Fruit fly (Drosophila melanogaster) whole organism, prepupa: ENCODE results near the gene mRpL37.

ENCODE experiments used
- acj6 ChIP-seq: fragments of 200-800 bp; sonication (Bioruptor generic); optimal IDR thresholded peaks from 3 replicates; lab custom pipeline; 2016; ENCODE audit warnings: missing biosample characterization, missing genetic modification characterization
- lz ChIP-seq: fragments of 200-800 bp; sonication (Bioruptor generic); optimal IDR thresholded peaks from 3 replicates; lab custom pipeline; 2016; ENCODE audit warnings: missing biosample characterization, missing genetic modification characterization
- spab ChIP-seq: fragments of 200-800 bp; sonication (Bioruptor generic); optimal IDR thresholded peaks from 2 replicates; lab custom pipeline; 2017; ENCODE audit warnings: missing biosample characterization, mild to moderate bottlenecking, missing genetic modification characterization, missing genetic modification reagents

dm6 chr3R:10755534-10755933 is 28.4 kb downstream of the mRpL37 start, which contains the start of gene CG14691:
- TF ChIP-seq lz (GFP tag; lab: Kevin White, UChicago) (no peak), spab (GFP tag; lab: Kevin White, UChicago) (no peak), acj6 (no peak)
